Fruit fly (Drosophila melanogaster): Measurements from ENCODE around the gene dpr19.

dpr19 gene

DNA sequence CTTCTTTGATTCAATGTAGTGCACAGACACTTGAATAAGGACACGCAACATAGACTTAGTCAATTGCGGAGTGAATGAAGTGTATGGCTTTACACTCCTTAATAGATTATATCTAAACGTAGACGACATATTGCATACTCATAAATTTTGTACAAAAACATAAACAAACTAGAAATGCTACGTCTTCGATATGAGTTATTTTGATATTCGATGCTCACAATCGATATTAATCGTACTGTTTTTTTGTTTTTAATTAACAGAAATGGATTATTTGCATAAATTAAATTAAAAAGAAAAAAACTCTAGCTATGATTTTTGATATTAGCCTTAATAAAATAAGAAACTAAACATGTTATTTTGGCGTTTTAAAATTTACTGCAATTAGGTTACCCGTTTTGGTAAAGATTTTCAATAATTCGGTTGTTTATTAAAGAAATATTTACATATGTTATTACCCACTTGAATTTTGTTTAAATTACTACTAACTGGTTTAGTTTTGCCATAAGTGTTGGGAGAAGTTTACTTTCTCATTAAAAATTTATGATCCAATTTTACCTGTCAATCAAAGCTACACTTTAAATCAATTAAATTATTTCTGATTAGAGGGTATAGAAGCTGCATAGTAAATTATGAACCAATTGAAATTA lies 29.2 kb downstream of the dpr19 start, which contains the start of the genes CG17768, LSm-4 and Ir31a (continued):
- TF ChIP-seq Dll (GFP tag; IDR thresholded peaks at IDR 0.05; ENCODE audit: partially characterized antibody) = peak; percentile 85
- peak; percentile 68 for TF ChIP-seq CG14860 (GFP tag; IDR thresholded peaks at IDR 0.05; ENCODE audit: partially characterized antibody)
- peak; percentile 87 for TF ChIP-seq CG13287 (GFP tag; IDR thresholded peaks at IDR 0.05; ENCODE audit: partially characterized antibody)
- TF ChIP-seq Sry-δ (GFP tag; optimal IDR thresholded peaks at IDR 0.05) = peak; percentile 72
- peak; percentile 66 for TF ChIP-seq Dref (GFP tag; IDR thresholded peaks at IDR 0.05)
- peak; percentile 59; the same call in 2 of the 3 replicates for TF ChIP-seq vnd (GFP tag; IDR thresholded peaks at IDR 0.05; ENCODE audit: partially characterized antibody)
- TF ChIP-seq CG8924 (tag; optimal IDR thresholded peaks at IDR 0.05) = peak; percentile 25
- peak; percentile 46; the same call in 1 of the 3 replicates for TF ChIP-seq zen2 (GFP tag; IDR thresholded peaks at IDR 0.05; ENCODE audit: partially characterized antibody)
- no peak for TF ChIP-seq Lhr (GFP tag; optimal IDR thresholded peaks at IDR 0.05)
- TF ChIP-seq CG8290 (GFP tag; optimal IDR thresholded peaks at IDR 0.05) = peak; percentile 27
- TF ChIP-seq CG8290 (tag; optimal IDR thresholded peaks at IDR 0.05) = no peak
- no peak for TF ChIP-seq Bdp1 (GFP tag; optimal IDR thresholded peaks at IDR 0.05)
- TF ChIP-seq CG7963 (GFP tag; IDR thresholded peaks at IDR 0.05; ENCODE audit: partially characterized antibody) = peak; percentile 39; the same call in 1 of the 3 replicates
- TF ChIP-seq stwl (tag; optimal IDR thresholded peaks at IDR 0.05) = peak; percentile 18
- TF ChIP-seq CG34224 (GFP tag; IDR thresholded peaks at IDR 0.05; ENCODE audit: partially characterized antibody) = peak; percentile 85
- peak; percentile 91 for TF ChIP-seq CG30020 (tag; optimal IDR thresholded peaks at IDR 0.05)
- TF ChIP-seq sna (GFP tag; IDR thresholded peaks at IDR 0.05; ENCODE audit: partially characterized antibody) = peak; percentile 66; the same call in 1 of the 2 replicates
- no peak for TF ChIP-seq Side (GFP tag; optimal IDR thresholded peaks at IDR 0.05)
- TF ChIP-seq CG4617 (GFP tag; optimal IDR thresholded peaks at IDR 0.05; ENCODE audit: borderline replicate concordance) = peak; percentile 40
- TF ChIP-seq unc-4 (GFP tag; IDR thresholded peaks at IDR 0.05; ENCODE audit: partially characterized antibody) = peak; percentile 83
- TF ChIP-seq CG6654 (GFP tag; optimal IDR thresholded peaks at IDR 0.05) = no peak
- no peak for TF ChIP-seq CG4730 (GFP tag; IDR thresholded peaks at IDR 0.05)
- peak; percentile 19; the same call in 1 of the 2 replicates for TF ChIP-seq E2f2 (GFP tag; IDR thresholded peaks at IDR 0.05)
- no peak for TF ChIP-seq NC2β (GFP tag; optimal IDR thresholded peaks at IDR 0.05)

DNA sequence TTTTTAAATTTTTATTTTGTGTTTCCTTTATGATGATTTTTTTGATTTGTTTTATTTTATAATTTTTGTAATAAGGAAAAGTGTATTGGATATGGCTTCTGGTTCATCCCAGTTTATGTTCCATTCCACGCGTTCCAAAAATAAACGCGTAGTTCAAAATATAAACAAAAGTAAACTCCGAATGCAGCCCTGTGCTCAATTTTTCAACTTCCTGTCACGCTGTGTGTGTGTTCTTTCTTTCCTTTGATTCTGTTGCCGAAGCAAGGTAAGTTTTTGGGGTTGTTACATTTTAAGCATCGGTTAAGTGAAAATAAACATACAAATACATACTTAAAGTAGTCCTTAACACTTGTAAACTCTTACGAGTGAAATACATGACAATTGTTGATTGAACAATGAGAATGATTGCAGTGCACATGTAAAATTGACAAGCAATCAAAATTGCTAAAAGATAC lies 32.2 kb downstream of the dpr19 start, which contains the start of the genes Ip259 and RpS27A:
Ip259 (plus strand) TSS at position 231 of the 455 bp plus-strand sequence.
RpS27A (plus strand) TSS at position 231 of the 455 bp plus-strand sequence.
- TF ChIP-seq Chrac-16 (GFP tag; optimal IDR thresholded peaks at IDR 0.05) (peak; percentile 52), az2 (GFP tag; optimal IDR thresholded peaks at IDR 0.05) (peak; percentile 55), hth (optimal IDR thresholded peaks at IDR 0.05) (no peak), CG12104 (GFP tag; optimal IDR thresholded peaks at IDR 0.05) (peak; percentile 85), row (GFP tag; IDR thresholded peaks at IDR 0.05) (peak; percentile 81), Hey (tag; optimal IDR thresholded peaks at IDR 0.05) (no peak), CG17186 (GFP tag; optimal IDR thresholded peaks at IDR 0.05) (peak; percentile 41), CG4424 (GFP tag; optimal IDR thresholded peaks at IDR 0.05) (peak; percentile 70), dpn (GFP tag; optimal IDR thresholded peaks at IDR 0.05) (peak; percentile 30 to 82), da (GFP tag; optimal IDR thresholded peaks at IDR 0.05) (peak; percentile 95), CG31224 (GFP tag; IDR thresholded peaks at IDR 0.05) (peak; percentile 62), CG2199 (GFP tag; IDR thresholded peaks at IDR 0.05) (no peak), nom (GFP tag; optimal IDR thresholded peaks at IDR 0.05) (peak; percentile 83), CG11696 (GFP tag; IDR thresholded peaks at IDR 0.05) (no peak), Six4 (GFP tag; optimal IDR thresholded peaks at IDR 0.05) (peak; percentile 7), GATAe (GFP tag; conservative IDR thresholded peaks at IDR 0.05) (no peak), CG7357 (GFP tag; IDR thresholded peaks at IDR 0.05) (peak; percentile 61; the same call in 1 of the 3 replicates), Gsc (GFP tag; IDR thresholded peaks at IDR 0.05) (no peak), CG2678 (tag; optimal IDR thresholded peaks at IDR 0.05) (no peak), CG10274 (GFP tag; optimal IDR thresholded peaks at IDR 0.05) (peak; percentile 27), CG12942 (GFP tag; optimal IDR thresholded peaks at IDR 0.05) (peak; percentile 58), oc (tag; optimal IDR thresholded peaks at IDR 0.05) (no peak), Doc2 (GFP tag; IDR thresholded peaks at IDR 0.05) (no peak), CG16815 (GFP tag; optimal IDR thresholded peaks at IDR 0.05) (peak; percentile 6), CG13775 (GFP tag; optimal IDR thresholded peaks at IDR 0.05) (peak; percentile 87), bbx (GFP tag; IDR thresholded peaks at IDR 0.05; ENCODE audit: partially characterized antibody) (peak; percentile 34; the same call in 1 of the 2 replicates)
